Fruit fly (Drosophila melanogaster) Kc167 (cell line): Measurements from ENCODE around the gene smg.

Source experiments
- Sin3A ChIP-seq: fragments of >200 bp; optimal IDR thresholded peaks from 2 replicates; lab custom pipeline; 2018; ENCODE audit warnings: missing external identifiers
- h ChIP-seq: fragments of >200 bp; optimal IDR thresholded peaks from 3 replicates; lab custom pipeline; 2018; ENCODE audit warnings: missing external identifiers
- insv ChIP-seq: fragments of >200 bp; optimal IDR thresholded peaks from 3 replicates; lab custom pipeline; 2018; ENCODE audit warnings: missing external identifiers

DNA sequence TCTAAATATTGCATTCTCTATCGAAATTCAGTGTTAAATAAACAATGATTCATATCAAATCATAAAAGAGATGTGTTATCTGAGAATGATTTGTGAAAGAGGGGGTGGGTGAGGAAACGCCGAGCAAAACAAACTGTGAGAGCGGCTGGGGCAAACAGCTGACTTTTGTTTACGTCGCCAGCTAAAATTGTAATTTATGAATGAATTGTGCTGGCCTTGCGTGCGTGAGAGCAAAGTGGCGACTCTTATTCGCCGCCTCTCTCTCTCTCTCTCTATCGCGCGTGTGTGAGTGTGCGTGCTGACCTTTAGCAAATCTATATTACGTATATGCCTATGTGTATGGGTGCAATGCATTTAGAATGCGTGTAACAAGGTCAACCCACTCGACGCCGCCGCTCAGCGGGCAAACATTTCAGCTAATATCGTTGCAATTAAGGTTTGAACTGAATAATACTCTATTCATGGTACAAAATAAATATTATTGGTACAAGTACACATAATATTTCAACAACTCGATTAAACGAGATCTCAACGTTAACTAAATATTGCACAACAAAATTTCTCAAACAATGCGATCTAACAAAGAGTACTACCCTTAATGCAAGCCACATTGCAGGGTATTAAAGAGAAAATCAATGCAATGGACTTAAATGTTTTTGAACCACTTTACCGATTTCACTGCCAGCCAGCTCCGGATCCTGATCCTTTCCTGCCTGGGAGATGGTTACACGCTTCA is 18.9 kb downstream of the smg start:
- TF ChIP-seq h (lab: Kevin White, UChicago): no peak
- no peak for TF ChIP-seq Sin3A (lab: Kevin White, UChicago)
- TF ChIP-seq insv: no peak
